Worm (Caenorhabditis elegans) whole organism, L2 larva: Measurements from ENCODE around the gene fbxb-83.

Experiments
- ama-1 ChIP-seq: fragments of 150-350 bp; optimal IDR thresholded peaks from 2 replicates; lab custom pipeline; 2018; ENCODE audit warnings: inconsistent platforms
- nhr-25 ChIP-seq: fragments of 150-350 bp; sonication (generic microtip); optimal IDR thresholded peaks from 3 replicates; lab custom pipeline; 2014; ENCODE audit warnings: missing biosample characterization, missing genetic modification characterization

ce11 chrIII:156645-157044, 11.6 kb upstream of the fbxb-83 start, which contains the start of the genes zig-13 and ver-1:
- TF ChIP-seq ama-1 (lab: Kevin White, UChicago) (no peak), nhr-25 (tag; lab: Kevin White, UChicago) (no peak)
